Worm (Caenorhabditis elegans) whole organism, early embryonic: ENCODE data around the gene dpy-3.

Source experiments
- B0310.2 ChIP-seq: sonication (generic microtip); optimal IDR thresholded peaks from 2 replicates; lab custom pipeline; 2016; ENCODE audit warnings: mild to moderate bottlenecking, missing genetic modification characterization, missing compliant biosample characterization
- F13C5.2 ChIP-seq: sonication (generic microtip); optimal IDR thresholded peaks from 2 replicates; lab custom pipeline; 2017; ENCODE audit warnings: mild to moderate bottlenecking, missing genetic modification characterization, inconsistent platforms, missing compliant biosample characterization
- aly-1 ChIP-seq: sonication (generic microtip); optimal IDR thresholded peaks from 2 replicates; lab custom pipeline; 2016; ENCODE audit warnings: missing genetic modification characterization, missing compliant biosample characterization
- ama-1 ChIP-seq: fragments of 150-350 bp; optimal IDR thresholded peaks from 2 replicates; lab custom pipeline; 2014
- ceh-13 ChIP-seq: fragments of 200-800 bp; sonication (Bioruptor generic); optimal IDR thresholded peaks from 2 replicates; lab custom pipeline; 2018; ENCODE audit warnings: mild to moderate bottlenecking, missing genetic modification characterization, missing compliant biosample characterization
- ceh-36 ChIP-seq: sonication (generic microtip); optimal IDR thresholded peaks from 2 replicates; lab custom pipeline; 2016; ENCODE audit warnings: missing genetic modification characterization, inconsistent platforms, missing compliant biosample characterization
- ets-7 ChIP-seq: sonication (generic microtip); optimal IDR thresholded peaks from 2 replicates; lab custom pipeline; 2016; ENCODE audit warnings: missing genotype, missing genetic modification characterization, missing compliant biosample characterization
- flt-1 ChIP-seq: fragments of 200-800 bp; sonication (Bioruptor generic); IDR thresholded peaks from 2 replicates; pipeline ENCODE4 v1.3.6; 2022; ENCODE audit warnings: missing genetic modification characterization, missing compliant biosample characterization
- hmbx-1 ChIP-seq: sonication (generic microtip); optimal IDR thresholded peaks from 2 replicates; lab custom pipeline; 2016; ENCODE audit warnings: mild to moderate bottlenecking, missing genetic modification characterization, missing compliant biosample characterization
- hmg-4 ChIP-seq: fragments of 200-800 bp; sonication (Bioruptor generic); optimal IDR thresholded peaks from 2 replicates; lab custom pipeline; 2018; ENCODE audit warnings: mild to moderate bottlenecking, missing genetic modification characterization, missing compliant biosample characterization
- hnd-1 ChIP-seq: sonication (generic microtip); optimal IDR thresholded peaks from 2 replicates; lab custom pipeline; 2016; ENCODE audit warnings: missing genetic modification characterization, missing compliant biosample characterization
- pes-1 ChIP-seq: fragments of 200-800 bp; sonication (Bioruptor generic); IDR thresholded peaks from 2 replicates; pipeline ENCODE4 v1.3.6; 2022; ENCODE audit warnings: missing genetic modification reagents, missing genetic modification characterization, missing compliant biosample characterization
- scrt-1 ChIP-seq: fragments of 200-800 bp; sonication (Bioruptor generic); IDR thresholded peaks from 2 replicates; pipeline ENCODE4 v1.3.6; 2022; ENCODE audit warnings: missing genetic modification characterization, missing compliant biosample characterization
- sea-1 ChIP-seq: fragments of 200-800 bp; sonication (Bioruptor generic); conservative IDR thresholded peaks from 2 replicates; pipeline ENCODE4 v1.3.6; 2022; ENCODE audit warnings: missing genetic modification characterization, missing compliant biosample characterization
- tbx-11 ChIP-seq: fragments of 200-800 bp; sonication (Bioruptor generic); IDR thresholded peaks from 2 replicates; pipeline ENCODE4 v1.3.6; 2022; ENCODE audit warnings: missing genetic modification characterization, missing compliant biosample characterization
- tbx-37 ChIP-seq: fragments of 200-800 bp; sonication (Bioruptor generic); conservative IDR thresholded peaks from 2 replicates; pipeline ENCODE4 v1.3.6; 2022; ENCODE audit warnings: missing genetic modification reagents, missing genetic modification characterization, missing compliant biosample characterization
- tra-4 ChIP-seq: sonication (generic microtip); optimal IDR thresholded peaks from 2 replicates; lab custom pipeline; 2017; ENCODE audit warnings: missing genetic modification characterization, missing compliant biosample characterization

The dpy-3 gene

ce11 chrX:2107414-2107813 lies 38.0 kb downstream of the dpy-3 start:
- TF ChIP-seq ets-7 = no peak
- no peak for TF ChIP-seq tbx-37 (GFP tag; lab: Robert Waterston, UW)
- no peak for TF ChIP-seq tbx-11
- no peak for TF ChIP-seq scrt-1 (GFP tag; lab: Robert Waterston, UW)
- no peak for TF ChIP-seq tra-4 (tag; lab: Kevin White, UChicago)
- no peak for TF ChIP-seq aly-1 (tag; lab: Kevin White, UChicago)
- no peak for TF ChIP-seq pes-1 (GFP tag; lab: Robert Waterston, UW)

ce11 chrX:2105310-2105709 lies 40.1 kb downstream of the dpy-3 start, which contains the start of gene F53B1.3:
TSS of gene F53B1.3 (plus strand) at chrX:2105610.
- TF ChIP-seq flt-1 = no peak
- TF ChIP-seq ets-7 = no peak
- no peak for TF ChIP-seq sea-1
- no peak for TF ChIP-seq aly-1 (tag; lab: Kevin White, UChicago)
- no peak for TF ChIP-seq pes-1 (GFP tag; lab: Robert Waterston, UW)
- TF ChIP-seq scrt-1 (GFP tag; lab: Robert Waterston, UW) = no peak
- no peak for TF ChIP-seq F13C5.2 (tag; lab: Kevin White, UChicago)
- TF ChIP-seq ama-1 (lab: Kevin White, UChicago) = no peak
- TF ChIP-seq tbx-11 = no peak
- TF ChIP-seq tra-4 (tag; lab: Kevin White, UChicago) = no peak
- no peak for TF ChIP-seq ceh-36
- no peak for TF ChIP-seq ceh-13

ce11 chrX:2099002-2099401 lies 46.4 kb downstream of the dpy-3 start:
- TF ChIP-seq F13C5.2 (tag; lab: Kevin White, UChicago) (no peak), ets-7 (no peak), sea-1 (no peak), ceh-13 (no peak), hmbx-1 (tag; lab: Kevin White, UChicago) (no peak), hnd-1 (tag; lab: Kevin White, UChicago) (no peak), scrt-1 (GFP tag; lab: Robert Waterston, UW) (no peak), aly-1 (tag; lab: Kevin White, UChicago) (no peak), ceh-36 (no peak)

- TF ChIP-seq F13C5.2 (tag; lab: Kevin White, UChicago) (no peak), scrt-1 (GFP tag; lab: Robert Waterston, UW) (no peak), hmg-4 (no peak), hnd-1 (tag; lab: Kevin White, UChicago) (no peak), ceh-36 (no peak), hmbx-1 (tag; lab: Kevin White, UChicago) (no peak), aly-1 (tag; lab: Kevin White, UChicago) (no peak), tbx-11 (no peak), tbx-37 (GFP tag; lab: Robert Waterston, UW) (no peak), ceh-13 (no peak), ets-7 (no peak), ama-1 (lab: Kevin White, UChicago) (no peak), flt-1 (no peak), B0310.2 (no peak), pes-1 (GFP tag; lab: Robert Waterston, UW) (no peak)
Measured at ce11 chrX:2096804-2097203, 48.6 kb downstream of the dpy-3 start, which contains the start of gene T21D9.2. TSS of gene T21D9.2 (minus strand) at chrX:2096904.
